Fruit fly (Drosophila melanogaster) whole organism, embryonic: Measurements from ENCODE around the gene CG15914.

Source experiments
- Ada2b ChIP-seq: fragments of 200-800 bp; sonication (Bioruptor generic); IDR thresholded peaks from 2 replicates; pipeline ENCODE4 v1.3.6; 2022; ENCODE audit warnings: missing biosample characterization, missing genetic modification characterization
- Antp ChIP-seq: fragments of 200-800 bp; sonication (Bioruptor generic); optimal IDR thresholded peaks from 3 replicates; lab custom pipeline; 2016; ENCODE audit warnings: missing biosample characterization, missing genetic modification characterization
- Bteb2 ChIP-seq: fragments of 200-800 bp; sonication (Bioruptor generic); optimal IDR thresholded peaks from 2 replicates; lab custom pipeline; 2016; ENCODE audit warnings: missing biosample characterization, missing genetic modification characterization
- CG10366 ChIP-seq: fragments of 200-800 bp; sonication (Bioruptor generic); IDR thresholded peaks from 2 replicates; pipeline ENCODE4 v1.3.6; 2022; ENCODE audit warnings: missing biosample characterization, missing genetic modification characterization
- CG11093 ChIP-seq: fragments of 200-800 bp; sonication (Bioruptor generic); IDR thresholded peaks from 3 replicates; pipeline ENCODE4 v1.3.6; 2022; ENCODE audit warnings: missing biosample characterization, missing genetic modification characterization
- CG12071 ChIP-seq: fragments of 200-800 bp; sonication (Bioruptor generic); optimal IDR thresholded peaks from 3 replicates; lab custom pipeline; 2018; ENCODE audit warnings: missing biosample characterization, mild to moderate bottlenecking, missing genetic modification characterization
- CG12104 ChIP-seq: fragments of 200-800 bp; sonication (Bioruptor generic); optimal IDR thresholded peaks from 3 replicates; lab custom pipeline; 2016; ENCODE audit warnings: missing biosample characterization, missing genetic modification characterization
- CG1529 ChIP-seq: fragments of 200-800 bp; sonication (Bioruptor generic); optimal IDR thresholded peaks from 3 replicates; lab custom pipeline; 2018; ENCODE audit warnings: missing biosample characterization, missing genetic modification characterization
- CG17912 ChIP-seq: fragments of 200-800 bp; sonication (Bioruptor generic); optimal IDR thresholded peaks from 2 replicates; lab custom pipeline; 2018; ENCODE audit warnings: missing biosample characterization, mild to moderate bottlenecking, missing genetic modification characterization
- CG18619 ChIP-seq: fragments of 200-800 bp; sonication (Bioruptor generic); optimal IDR thresholded peaks from 3 replicates; lab custom pipeline; 2017; ENCODE audit warnings: missing biosample characterization, mild to moderate bottlenecking, missing genetic modification characterization
- CG2199 ChIP-seq: fragments of 200-800 bp; sonication (Bioruptor generic); IDR thresholded peaks from 3 replicates; pipeline ENCODE4 v1.3.6; 2022; ENCODE audit warnings: missing biosample characterization, missing genetic modification characterization
- CG3065 ChIP-seq: fragments of 200-800 bp; sonication (Bioruptor generic); optimal IDR thresholded peaks from 2 replicates; lab custom pipeline; 2016; ENCODE audit warnings: missing biosample characterization, missing genetic modification characterization
- CG4730 ChIP-seq: fragments of 200-800 bp; sonication (Bioruptor generic); IDR thresholded peaks from 2 replicates; pipeline ENCODE4 v1.3.6; 2022; ENCODE audit warnings: missing biosample characterization, missing genetic modification characterization
- CG4820 ChIP-seq: fragments of 200-800 bp; sonication (Bioruptor generic); optimal IDR thresholded peaks from 3 replicates; lab custom pipeline; 2016; ENCODE audit warnings: missing biosample characterization, missing genetic modification characterization
- CG5245 ChIP-seq: fragments of 200-800 bp; sonication (Bioruptor generic); optimal IDR thresholded peaks from 3 replicates; lab custom pipeline; 2016; ENCODE audit warnings: missing biosample characterization, missing genetic modification characterization
- CG6854 ChIP-seq: fragments of 200-800 bp; sonication (Bioruptor generic); optimal IDR thresholded peaks from 3 replicates; lab custom pipeline; 2017; ENCODE audit warnings: missing biosample characterization, mild to moderate bottlenecking, missing genetic modification characterization
- CG7987 ChIP-seq: fragments of 200-800 bp; sonication (Bioruptor generic); optimal IDR thresholded peaks from 2 replicates; lab custom pipeline; 2018; ENCODE audit warnings: missing biosample characterization, mild to moderate bottlenecking, missing genetic modification characterization, moderate library complexity
- CG8359 ChIP-seq: fragments of 200-800 bp; sonication (Bioruptor generic); optimal IDR thresholded peaks from 2 replicates; lab custom pipeline; 2017; ENCODE audit warnings: missing biosample characterization, mild to moderate bottlenecking, missing genetic modification characterization, borderline replicate concordance
- CG9215 ChIP-seq: fragments of 200-800 bp; sonication (Bioruptor generic); IDR thresholded peaks from 2 replicates; pipeline ENCODE4 v1.3.6; 2022; ENCODE audit warnings: missing biosample characterization, missing genetic modification characterization
- CG9437 ChIP-seq: fragments of 200-800 bp; sonication (Bioruptor generic); optimal IDR thresholded peaks from 2 replicates; lab custom pipeline; 2018; ENCODE audit warnings: missing biosample characterization, mild to moderate bottlenecking, missing genetic modification characterization
- CkIIα-i1 ChIP-seq: fragments of 200-800 bp; sonication (Bioruptor generic); IDR thresholded peaks from 2 replicates; pipeline ENCODE4 v1.3.6; 2022; ENCODE audit warnings: missing biosample characterization, missing genetic modification characterization
- CrebB ChIP-seq: fragments of 200-800 bp; sonication (Bioruptor generic); optimal IDR thresholded peaks from 3 replicates; lab custom pipeline; 2018; ENCODE audit warnings: missing biosample characterization, mild to moderate bottlenecking, missing genetic modification characterization
- Dbx ChIP-seq: fragments of 200-800 bp; sonication (Bioruptor generic); IDR thresholded peaks from 3 replicates; pipeline ENCODE4 v1.3.6; 2022; ENCODE audit warnings: missing biosample characterization, missing genetic modification characterization
- HLH54F ChIP-seq: fragments of 200-800 bp; sonication (Bioruptor generic); optimal IDR thresholded peaks from 3 replicates; lab custom pipeline; 2016; ENCODE audit warnings: missing biosample characterization, missing genetic modification characterization
- Hr3 ChIP-seq: fragments of 200-800 bp; sonication (Bioruptor generic); optimal IDR thresholded peaks from 3 replicates; lab custom pipeline; 2016; ENCODE audit warnings: missing biosample characterization, missing genetic modification characterization
- Hr78 ChIP-seq, 2 experiments: fragments of 200-800 bp in 1 of 2; fragments of >200 bp in 1 of 2; sonication (Bioruptor generic) in 1 of 2; optimal IDR thresholded peaks; 2 replicates each; lab custom pipeline; 2017 to 2019; ENCODE audit warnings: missing biosample characterization in 2 of 2, missing genetic modification characterization in 2 of 2, mild to moderate bottlenecking in 1 of 2, moderate library complexity in 1 of 2
- MESR4 ChIP-seq: fragments of 200-800 bp; sonication (Bioruptor generic); optimal IDR thresholded peaks from 2 replicates; lab custom pipeline; 2018; ENCODE audit warnings: missing biosample characterization, mild to moderate bottlenecking, missing genetic modification characterization, moderate library complexity
- Meics ChIP-seq: fragments of 200-800 bp; sonication (Bioruptor generic); optimal IDR thresholded peaks from 2 replicates; lab custom pipeline; 2017; ENCODE audit warnings: missing biosample characterization, mild to moderate bottlenecking, missing genetic modification characterization
- Myb ChIP-seq: fragments of 200-800 bp; sonication (Bioruptor generic); optimal IDR thresholded peaks from 2 replicates; lab custom pipeline; 2016; ENCODE audit warnings: missing biosample characterization, missing genetic modification characterization
- Rx ChIP-seq: fragments of 200-800 bp; sonication (Bioruptor generic); IDR thresholded peaks from 2 replicates; pipeline ENCODE4 v1.3.6; 2022; ENCODE audit warnings: missing biosample characterization, missing genetic modification characterization
- YL-1 ChIP-seq: fragments of 200-800 bp; sonication (Bioruptor generic); optimal IDR thresholded peaks from 3 replicates; lab custom pipeline; 2017; ENCODE audit warnings: missing biosample characterization, mild to moderate bottlenecking, missing genetic modification characterization
- ab ChIP-seq: fragments of 200-800 bp; sonication (Bioruptor generic); optimal IDR thresholded peaks from 2 replicates; lab custom pipeline; 2016; ENCODE audit warnings: missing biosample characterization, missing genetic modification characterization
- da ChIP-seq: fragments of 200-800 bp; sonication (Bioruptor generic); optimal IDR thresholded peaks from 2 replicates; lab custom pipeline; 2016; ENCODE audit warnings: missing biosample characterization, missing genetic modification characterization
- dimm ChIP-seq: fragments of 200-800 bp; sonication (Bioruptor generic); IDR thresholded peaks from 2 replicates; pipeline ENCODE4 v1.3.6; 2022; ENCODE audit warnings: missing biosample characterization, missing genetic modification characterization
- dpn ChIP-seq, 2 experiments: fragments of 200-800 bp; sonication (Bioruptor generic); optimal IDR thresholded peaks; 3 replicates each; lab custom pipeline; 2016; ENCODE audit warnings: missing biosample characterization in 2 of 2, missing genetic modification characterization in 2 of 2
- gsb ChIP-seq: fragments of 200-800 bp; sonication (Bioruptor generic); IDR thresholded peaks from 2 replicates; pipeline ENCODE4 v1.3.6; 2022; ENCODE audit warnings: missing biosample characterization, missing genetic modification characterization
- inv ChIP-seq: fragments of 200-800 bp; sonication (Bioruptor generic); IDR thresholded peaks from 2 replicates; pipeline ENCODE4 v1.3.6; 2022; ENCODE audit warnings: missing biosample characterization, missing genetic modification characterization; ENCODE audit not compliant: partially characterized antibody
- lab ChIP-seq: fragments of 200-800 bp; sonication (Bioruptor generic); optimal IDR thresholded peaks from 3 replicates; lab custom pipeline; 2017; ENCODE audit warnings: missing biosample characterization, missing genetic modification characterization, mild to moderate bottlenecking, moderate library complexity, missing genetic modification reagents
- nom ChIP-seq: fragments of 200-800 bp; sonication (Bioruptor generic); optimal IDR thresholded peaks from 2 replicates; lab custom pipeline; 2017; ENCODE audit warnings: missing biosample characterization, missing genetic modification characterization, mild to moderate bottlenecking, moderate library complexity, missing genetic modification reagents
- pita ChIP-seq: fragments of 200-800 bp; sonication (Bioruptor generic); optimal IDR thresholded peaks from 2 replicates; lab custom pipeline; 2017; ENCODE audit warnings: missing biosample characterization, mild to moderate bottlenecking, missing genetic modification characterization
- sens-2 ChIP-seq: fragments of 200-800 bp; sonication (Bioruptor generic); IDR thresholded peaks from 2 replicates; pipeline ENCODE4 v1.3.6; 2022; ENCODE audit warnings: missing biosample characterization, missing genetic modification characterization
- slp2 ChIP-seq: fragments of 200-800 bp; sonication (Bioruptor generic); optimal IDR thresholded peaks from 2 replicates; lab custom pipeline; 2016; ENCODE audit warnings: missing biosample characterization, missing genetic modification characterization
- so ChIP-seq: fragments of 200-800 bp; sonication (Bioruptor generic); IDR thresholded peaks from 3 replicates; pipeline ENCODE4 v1.3.6; 2022; ENCODE audit warnings: missing biosample characterization, missing genetic modification characterization
- sqz ChIP-seq: fragments of 200-800 bp; sonication (Bioruptor generic); optimal IDR thresholded peaks from 3 replicates; lab custom pipeline; 2018; ENCODE audit warnings: missing biosample characterization, mild to moderate bottlenecking, missing genetic modification characterization
- sug ChIP-seq: fragments of 200-800 bp; optimal IDR thresholded peaks from 2 replicates; lab custom pipeline; 2019; ENCODE audit warnings: missing biosample characterization, mild to moderate bottlenecking, missing genetic modification characterization, moderate library complexity
- tio ChIP-seq: fragments of 200-800 bp; sonication (Bioruptor generic); optimal IDR thresholded peaks from 2 replicates; lab custom pipeline; 2017; ENCODE audit warnings: missing biosample characterization, missing genetic modification characterization, inconsistent platforms
- trh ChIP-seq: fragments of 200-800 bp; sonication (Bioruptor generic); optimal IDR thresholded peaks from 2 replicates; lab custom pipeline; 2016; ENCODE audit warnings: missing biosample characterization, missing genetic modification characterization
- twi ChIP-seq: fragments of 200-800 bp; optimal IDR thresholded peaks from 2 replicates; lab custom pipeline; 2019; ENCODE audit warnings: missing biosample characterization, mild to moderate bottlenecking, missing genetic modification characterization, moderate library complexity
- unpg ChIP-seq: fragments of 200-800 bp; sonication (Bioruptor generic); optimal IDR thresholded peaks from 3 replicates; lab custom pipeline; 2018; ENCODE audit warnings: missing biosample characterization, mild to moderate bottlenecking, missing genetic modification characterization, moderate library complexity
- wek ChIP-seq: fragments of 200-800 bp; sonication (Bioruptor generic); optimal IDR thresholded peaks from 3 replicates; lab custom pipeline; 2018; ENCODE audit warnings: missing biosample characterization, mild to moderate bottlenecking, missing genetic modification characterization, moderate library complexity
- yki ChIP-seq: fragments of >200 bp; optimal IDR thresholded peaks from 3 replicates; lab custom pipeline; 2018
- z ChIP-seq: fragments of 200-800 bp; sonication (Bioruptor generic); IDR thresholded peaks from 3 replicates; pipeline ENCODE4 v1.3.6; 2022; ENCODE audit warnings: missing biosample characterization, missing genetic modification characterization

CG15914 gene

DNA sequence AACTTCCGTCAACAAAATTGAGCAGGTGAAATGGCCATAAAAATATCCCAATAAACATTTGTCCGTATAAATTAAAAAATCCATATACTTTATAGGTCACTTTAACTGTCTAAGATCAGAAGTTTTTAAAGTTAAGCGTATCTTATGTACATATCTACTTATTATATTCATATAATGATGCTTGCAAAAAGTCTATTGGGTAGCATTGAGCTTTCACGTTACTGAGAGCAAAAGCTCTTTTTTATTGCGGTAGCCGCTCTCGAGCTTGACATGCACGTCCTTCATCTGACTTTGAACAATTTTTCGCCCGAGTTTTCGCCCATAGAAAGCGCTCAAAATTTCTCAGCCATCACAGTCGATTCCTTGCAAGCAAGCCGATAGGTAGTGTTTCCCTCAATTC, 14.6 kb downstream of the CG15914 start, which contains the start of gene Gapdh2 (continued):
- peak; percentile 99 for TF ChIP-seq Bteb2 (GFP tag; lab: Kevin White, UChicago)
- peak; percentile 96 for TF ChIP-seq CG11093 (GFP tag; lab: Robert Waterston, UW)
- TF ChIP-seq CG4730: peak; percentile 98
- no peak for TF ChIP-seq yki
- TF ChIP-seq MESR4 (GFP tag; lab: Kevin White, UChicago): peak; percentile 84
- peak; percentile 99 for TF ChIP-seq sens-2 (GFP tag; lab: Robert Waterston, UW)
- peak; percentile 96 for TF ChIP-seq dimm
- TF ChIP-seq tio (GFP tag; lab: Kevin White, UChicago): peak; percentile 97
- TF ChIP-seq sqz (GFP tag; lab: Kevin White, UChicago): peak; percentile 99
- TF ChIP-seq CG6854: peak; percentile 100
- peak; percentile 96 for TF ChIP-seq wek (GFP tag; lab: Kevin White, UChicago)
- peak; percentile 100 for TF ChIP-seq so (GFP tag; lab: Robert Waterston, UW)
- TF ChIP-seq Hr78 (GFP tag; optimal IDR thresholded peaks at IDR 0.05; lab: Kevin White, UChicago): peak in 1 of 2 experiments; percentile 97
- TF ChIP-seq CG8359 (GFP tag; lab: Kevin White, UChicago): peak; percentile 93
- TF ChIP-seq CG9215 (GFP tag; lab: Robert Waterston, UW): peak; percentile 96
- TF ChIP-seq slp2 (GFP tag; lab: Kevin White, UChicago): peak; percentile 95
- peak; percentile 100 for TF ChIP-seq unpg
- peak; percentile 83 for TF ChIP-seq Myb (GFP tag; lab: Kevin White, UChicago)
- peak; percentile 95 for TF ChIP-seq CkIIα-i1 (GFP tag; lab: Robert Waterston, UW)
- peak; percentile 99 for TF ChIP-seq Dbx (GFP tag; lab: Robert Waterston, UW)
- TF ChIP-seq CG9437 (GFP tag; lab: Kevin White, UChicago): peak; percentile 96
- TF ChIP-seq CG1529 (GFP tag; lab: Kevin White, UChicago): peak; percentile 98
- TF ChIP-seq nom (GFP tag; lab: Kevin White, UChicago): peak; percentile 100
- peak; percentile 100 for TF ChIP-seq CG12071
- TF ChIP-seq CG2199 (GFP tag; lab: Robert Waterston, UW): peak; percentile 98
- TF ChIP-seq da (GFP tag; lab: Kevin White, UChicago): peak; percentile 89
- TF ChIP-seq lab (GFP tag; lab: Kevin White, UChicago): peak; percentile 100
- TF ChIP-seq Meics (GFP tag; lab: Kevin White, UChicago): peak; percentile 100
- peak; percentile 100 for TF ChIP-seq CG17912 (GFP tag; lab: Kevin White, UChicago)
- no peak for TF ChIP-seq pita (GFP tag; lab: Kevin White, UChicago)
- peak; percentile 98 for TF ChIP-seq CG7987 (GFP tag; lab: Kevin White, UChicago)
- TF ChIP-seq sug (tag; lab: Kevin White, UChicago): peak; percentile 100
- TF ChIP-seq CG12104 (GFP tag; lab: Kevin White, UChicago): peak; percentile 99
- peak; percentile 76 for TF ChIP-seq z (GFP tag; lab: Robert Waterston, UW)
- no peak for TF ChIP-seq inv (GFP tag; lab: Robert Waterston, UW)
- peak; percentile 89 for TF ChIP-seq Antp (GFP tag; lab: Kevin White, UChicago)
- peak; percentile 97 for TF ChIP-seq Rx (GFP tag; lab: Robert Waterston, UW)
- peak; percentile 99 for TF ChIP-seq Ada2b (GFP tag; lab: Robert Waterston, UW)
- peak; percentile 96 for TF ChIP-seq twi
- peak; percentile 96 for TF ChIP-seq trh (GFP tag; lab: Kevin White, UChicago)
- TF ChIP-seq Hr3: peak; percentile 96
- TF ChIP-seq CG10366: peak; percentile 99
- peak; percentile 99 for TF ChIP-seq CG18619 (GFP tag; lab: Kevin White, UChicago)
- TF ChIP-seq gsb (GFP tag; lab: Robert Waterston, UW): peak; percentile 99
- TF ChIP-seq HLH54F: peak; percentile 96
- peak; percentile 91 for TF ChIP-seq CG3065
- peak; percentile 98 to 99 for TF ChIP-seq dpn (GFP tag; optimal IDR thresholded peaks at IDR 0.05; lab: Kevin White, UChicago)
- TF ChIP-seq CrebB (tag; lab: Kevin White, UChicago): peak; percentile 100
- peak; percentile 98 for TF ChIP-seq CG4820 (GFP tag; lab: Kevin White, UChicago)
- peak; percentile 88 for TF ChIP-seq ab (GFP tag; lab: Kevin White, UChicago)
- peak; percentile 99 for TF ChIP-seq YL-1
- TF ChIP-seq CG5245 (GFP tag; lab: Kevin White, UChicago): peak; percentile 98
